Worm (Caenorhabditis elegans) whole organism, mixed stage, embryonic: ENCODE measurements around the gene cup-16.

Source experiments
- M03D4.4 ChIP-seq: sonication (generic microtip); optimal IDR thresholded peaks from 2 replicates; lab custom pipeline; 2017; ENCODE audit warnings: mild to moderate bottlenecking, missing genetic modification characterization, missing compliant biosample characterization
- blmp-1 ChIP-seq: fragments of 150-350 bp; optimal IDR thresholded peaks from 2 replicates; lab custom pipeline; 2014; ENCODE audit warnings: missing biosample characterization, missing genetic modification characterization
- ceh-39 ChIP-seq: fragments of 150-350 bp; optimal IDR thresholded peaks from 2 replicates; lab custom pipeline; 2014; ENCODE audit warnings: missing biosample characterization, missing genetic modification characterization
- ceh-43 ChIP-seq: fragments of 200-800 bp; sonication (Bioruptor generic); optimal IDR thresholded peaks from 2 replicates; lab custom pipeline; 2018; ENCODE audit warnings: mild to moderate bottlenecking, missing genetic modification characterization, moderate library complexity, missing compliant biosample characterization
- elt-3 ChIP-seq: fragments of 150-350 bp; optimal IDR thresholded peaks from 2 replicates; lab custom pipeline; 2014; ENCODE audit warnings: missing biosample characterization, missing genetic modification characterization
- lin-13 ChIP-seq: fragments of 150-350 bp; optimal IDR thresholded peaks from 2 replicates; lab custom pipeline; 2014; ENCODE audit warnings: missing biosample characterization, missing genetic modification characterization
- lsy-2 ChIP-seq: fragments of 150-350 bp; optimal IDR thresholded peaks from 2 replicates; lab custom pipeline; 2014; ENCODE audit warnings: missing biosample characterization, missing genetic modification characterization
- nhr-12 ChIP-seq: fragments of 150-350 bp; optimal IDR thresholded peaks from 2 replicates; lab custom pipeline; 2014; ENCODE audit warnings: missing biosample characterization, missing genetic modification characterization
- nhr-237 ChIP-seq: fragments of 150-350 bp; optimal IDR thresholded peaks from 2 replicates; lab custom pipeline; 2014; ENCODE audit warnings: missing biosample characterization, missing genetic modification characterization
- nhr-28 ChIP-seq: fragments of 150-350 bp; optimal IDR thresholded peaks from 2 replicates; lab custom pipeline; 2014; ENCODE audit warnings: missing biosample characterization, missing genetic modification characterization
- nhr-76 ChIP-seq: sonication (generic microtip); optimal IDR thresholded peaks from 2 replicates; lab custom pipeline; 2017; ENCODE audit warnings: missing biosample characterization, missing genetic modification characterization
- pha-4 ChIP-seq: fragments of 150-350 bp; optimal IDR thresholded peaks from 2 replicates; lab custom pipeline; 2018; ENCODE audit warnings: missing biosample characterization, missing genetic modification reagents, missing genetic modification characterization
- ztf-11 ChIP-seq: fragments of 150-350 bp; optimal IDR thresholded peaks from 2 replicates; lab custom pipeline; 2014; ENCODE audit warnings: missing biosample characterization, missing genetic modification characterization

DNA sequence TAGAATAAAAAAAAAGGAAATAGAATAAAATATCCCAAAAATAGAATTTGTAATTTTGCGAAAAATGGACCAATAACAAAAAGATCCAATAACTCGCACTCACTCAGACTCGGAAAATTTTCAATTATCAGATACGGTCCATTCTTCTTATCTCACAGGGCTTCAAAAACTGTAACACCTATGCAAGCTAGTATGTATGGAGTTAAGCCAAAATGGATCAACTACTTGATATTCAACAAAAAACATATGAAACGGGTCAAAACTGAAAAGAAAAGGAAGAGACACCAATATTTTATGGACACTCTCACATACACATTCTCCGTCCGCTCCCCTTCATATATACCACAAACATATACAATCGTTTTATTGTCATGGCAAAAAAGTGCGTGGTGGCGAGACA is 21.3 kb upstream of the cup-16 start, which contains the start of gene C34C6.9:
- no peak for TF ChIP-seq nhr-76
- no peak for TF ChIP-seq elt-3 (tag; lab: Kevin White, UChicago)
- no peak for TF ChIP-seq lin-13 (tag; lab: Kevin White, UChicago)
- no peak for TF ChIP-seq nhr-12 (tag; lab: Kevin White, UChicago)
- TF ChIP-seq ceh-39 (tag; lab: Kevin White, UChicago), result no peak
- TF ChIP-seq lsy-2 (tag; lab: Kevin White, UChicago), result no peak
- TF ChIP-seq pha-4 (tag; lab: Kevin White, UChicago), result no peak
- no peak for TF ChIP-seq nhr-28 (tag; lab: Kevin White, UChicago)
- TF ChIP-seq blmp-1 (tag; lab: Kevin White, UChicago), result no peak
- TF ChIP-seq ztf-11 (tag; lab: Kevin White, UChicago), result no peak
- no peak for TF ChIP-seq ceh-43 (GFP tag; lab: Kevin White, UChicago)
- no peak for TF ChIP-seq M03D4.4 (tag; lab: Kevin White, UChicago)
- no peak for TF ChIP-seq nhr-237 (tag; lab: Kevin White, UChicago)
